Fruit fly (Drosophila melanogaster): ENCODE results near the gene Rcd-1.

The Rcd-1 gene

dm6 chrX:19642819-19643504 lies 4.4 kb downstream of the Rcd-1 start, which contains the start of the genes CG12237 and Sec61gamma (continued):
- TF ChIP-seq insv (GFP tag; optimal IDR thresholded peaks at IDR 0.05) (peak in 1 of 2 experiments; percentile 89), unpg (GFP tag; optimal IDR thresholded peaks at IDR 0.05) (no peak), CG11695 (GFP tag; IDR thresholded peaks at IDR 0.05) (no peak), CG17385 (GFP tag; optimal IDR thresholded peaks at IDR 0.05) (peak; percentile 9), Fer2 (tag; optimal IDR thresholded peaks at IDR 0.05) (no peak), ash1 (GFP tag; optimal IDR thresholded peaks at IDR 0.05) (no peak), fd102C (GFP tag; optimal IDR thresholded peaks at IDR 0.05) (no peak), HLH54F (GFP tag; optimal IDR thresholded peaks at IDR 0.05) (no peak), vnd (GFP tag; IDR thresholded peaks at IDR 0.05; ENCODE audit: partially characterized antibody) (no peak), Eip74EF (GFP tag; optimal IDR thresholded peaks at IDR 0.05) (no peak), al (GFP tag; IDR thresholded peaks at IDR 0.05) (no peak), CG15601 (tag; optimal IDR thresholded peaks at IDR 0.05) (peak; percentile 24), HLH4C (GFP tag; IDR thresholded peaks at IDR 0.05; ENCODE audit: partially characterized antibody) (no peak), CG8281 (tag; optimal IDR thresholded peaks at IDR 0.05) (no peak), NFAT (GFP tag; IDR thresholded peaks at IDR 0.05) (no peak), Lim3 (GFP tag; IDR thresholded peaks at IDR 0.05) (no peak), gcm2 (GFP tag; optimal IDR thresholded peaks at IDR 0.05) (no peak), CG6254 (GFP tag; optimal IDR thresholded peaks at IDR 0.05) (no peak), stwl (tag; optimal IDR thresholded peaks at IDR 0.05) (peak; percentile 45), CG31441 (GFP tag; IDR thresholded peaks at IDR 0.05) (0 out of 2 replicates have a peak, but pooled peaks have one; percentile 32), CG18599 (GFP tag; optimal IDR thresholded peaks at IDR 0.05) (no peak), org-1 (GFP tag; optimal IDR thresholded peaks at IDR 0.05) (no peak), CG34422 (GFP tag; IDR thresholded peaks at IDR 0.05) (peak; percentile 72; the same call in 1 of the 3 replicates), CG4854 (GFP tag; optimal IDR thresholded peaks at IDR 0.05) (no peak), phol (tag; optimal IDR thresholded peaks at IDR 0.05) (peak; percentile 33), CG15269 (tag; optimal IDR thresholded peaks at IDR 0.05) (no peak), CG2199 (GFP tag; IDR thresholded peaks at IDR 0.05) (no peak), CG7839 (tag; optimal IDR thresholded peaks at IDR 0.05) (no peak), CG11085 (GFP tag; IDR thresholded peaks at IDR 0.05) (no peak), Nf-YB (GFP tag; optimal IDR thresholded peaks at IDR 0.05) (peak; percentile 16), sob (GFP tag; IDR thresholded peaks at IDR 0.05) (0 out of 2 replicates have a peak, but pooled peaks have one; percentile 28), CG18619 (GFP tag; optimal IDR thresholded peaks at IDR 0.05) (no peak), schlank (tag; optimal IDR thresholded peaks at IDR 0.05) (no peak), CG7786 (GFP tag; optimal IDR thresholded peaks at IDR 0.05) (no peak), crc (GFP tag; optimal IDR thresholded peaks at IDR 0.05) (no peak), Hand (GFP tag; optimal IDR thresholded peaks at IDR 0.05) (no peak), dysf (GFP tag; IDR thresholded peaks at IDR 0.05) (0 out of 3 replicates have a peak, but pooled peaks have one; percentile 50), p53 (GFP tag; optimal IDR thresholded peaks at IDR 0.05) (peak; percentile 44), twi (tag; optimal IDR thresholded peaks at IDR 0.05) (no peak), sug (tag; optimal IDR thresholded peaks at IDR 0.05) (peak; percentile 44), fru (optimal IDR thresholded peaks at IDR 0.05) (no peak), ttk (GFP tag; IDR thresholded peaks at IDR 0.05) (no peak), CG16779 (GFP tag; IDR thresholded peaks at IDR 0.05) (no peak), CG9932 (GFP tag; IDR thresholded peaks at IDR 0.05) (peak; percentile 53; the same call in 1 of the 2 replicates), Atf3 (GFP tag; optimal IDR thresholded peaks at IDR 0.05) (no peak), ara (GFP tag; IDR thresholded peaks at IDR 0.05) (no peak), luna (GFP tag; optimal IDR thresholded peaks at IDR 0.05) (no peak), Dll (GFP tag; IDR thresholded peaks at IDR 0.05; ENCODE audit: partially characterized antibody) (no peak), lov (optimal IDR thresholded peaks at IDR 0.05) (no peak), lov (GFP tag; IDR thresholded peaks at IDR 0.05) (no peak)

All from whole organism, embryonic.